Fruit fly (Drosophila melanogaster) whole organism, embryonic: ENCODE data around the gene Hou.

Experiments
- Abd-B ChIP-seq: fragments of 200-800 bp; sonication (Bioruptor generic); optimal IDR thresholded peaks from 2 replicates; lab custom pipeline; 2018; ENCODE audit warnings: missing biosample characterization, mild to moderate bottlenecking, missing genetic modification characterization, moderate library complexity
- C15 ChIP-seq: fragments of 200-800 bp; sonication (Bioruptor generic); IDR thresholded peaks from 3 replicates; pipeline ENCODE4 v1.3.6; 2022; ENCODE audit warnings: missing biosample characterization, missing genetic modification characterization
- CG1024 ChIP-seq: fragments of 200-800 bp; sonication (Bioruptor generic); IDR thresholded peaks from 2 replicates; pipeline ENCODE4 v1.3.6; 2022; ENCODE audit warnings: missing biosample characterization, missing genetic modification characterization
- CG10274 ChIP-seq: fragments of 200-800 bp; sonication (Bioruptor generic); optimal IDR thresholded peaks from 3 replicates; lab custom pipeline; 2017; ENCODE audit warnings: missing biosample characterization, mild to moderate bottlenecking, missing genetic modification characterization
- CG11247 ChIP-seq: fragments of 200-800 bp; sonication (Bioruptor generic); IDR thresholded peaks from 2 replicates; pipeline ENCODE4 v1.3.6; 2022; ENCODE audit warnings: missing biosample characterization, missing genetic modification characterization
- CG11456 ChIP-seq: fragments of 200-800 bp; sonication (Bioruptor generic); IDR thresholded peaks from 3 replicates; pipeline ENCODE4 v1.3.6; 2022; ENCODE audit warnings: missing biosample characterization, missing genetic modification characterization
- CG12299 ChIP-seq: fragments of 200-800 bp; sonication (Bioruptor generic); optimal IDR thresholded peaks from 2 replicates; lab custom pipeline; 2018; ENCODE audit warnings: missing biosample characterization, mild to moderate bottlenecking, missing genetic modification characterization
- CG14710 ChIP-seq: fragments of 200-800 bp; sonication (Bioruptor generic); optimal IDR thresholded peaks from 3 replicates; lab custom pipeline; 2019; ENCODE audit warnings: missing biosample characterization, mild to moderate bottlenecking, missing genetic modification characterization, moderate library complexity
- CG15514 ChIP-seq: fragments of 200-800 bp; sonication (Bioruptor generic); optimal IDR thresholded peaks from 3 replicates; lab custom pipeline; 2017; ENCODE audit warnings: missing biosample characterization, missing genetic modification characterization, mild to moderate bottlenecking, moderate library complexity, missing genetic modification reagents
- CG15601 ChIP-seq: fragments of 200-800 bp; sonication (Bioruptor generic); optimal IDR thresholded peaks from 3 replicates; lab custom pipeline; 2019; ENCODE audit warnings: missing biosample characterization, mild to moderate bottlenecking, missing genetic modification characterization, moderate library complexity
- CG1602 ChIP-seq: fragments of 200-800 bp; sonication (Bioruptor generic); optimal IDR thresholded peaks from 3 replicates; lab custom pipeline; 2016; ENCODE audit warnings: missing biosample characterization, missing genetic modification characterization
- CG16813 ChIP-seq: fragments of 200-800 bp; sonication (Bioruptor generic); IDR thresholded peaks from 3 replicates; pipeline ENCODE4 v1.3.6; 2022; ENCODE audit warnings: missing biosample characterization, missing genetic modification characterization; ENCODE audit not compliant: partially characterized antibody
- CG17359 ChIP-seq: fragments of 200-800 bp; sonication (Bioruptor generic); optimal IDR thresholded peaks from 3 replicates; lab custom pipeline; 2018; ENCODE audit warnings: missing biosample characterization, mild to moderate bottlenecking, missing genetic modification characterization, moderate library complexity
- CG17385 ChIP-seq: fragments of 200-800 bp; sonication (Bioruptor generic); optimal IDR thresholded peaks from 3 replicates; lab custom pipeline; 2018; ENCODE audit warnings: missing biosample characterization, mild to moderate bottlenecking, missing genetic modification characterization
- CG18011 ChIP-seq: fragments of 200-800 bp; sonication (Bioruptor generic); optimal IDR thresholded peaks from 2 replicates; lab custom pipeline; 2017; ENCODE audit warnings: missing biosample characterization, missing genetic modification characterization, mild to moderate bottlenecking, moderate library complexity, missing genotype
- CG2678 ChIP-seq: fragments of 200-800 bp; sonication (Bioruptor generic); optimal IDR thresholded peaks from 3 replicates; lab custom pipeline; 2019; ENCODE audit warnings: missing biosample characterization, mild to moderate bottlenecking, missing genetic modification characterization, moderate library complexity
- CG2712 ChIP-seq: fragments of 200-800 bp; optimal IDR thresholded peaks from 3 replicates; lab custom pipeline; 2019; ENCODE audit warnings: missing biosample characterization, mild to moderate bottlenecking, missing genetic modification characterization, moderate library complexity
- CG3065 ChIP-seq: fragments of 200-800 bp; sonication (Bioruptor generic); optimal IDR thresholded peaks from 2 replicates; lab custom pipeline; 2016; ENCODE audit warnings: missing biosample characterization, missing genetic modification characterization
- CG31388 ChIP-seq: fragments of 200-800 bp; sonication (Bioruptor generic); optimal IDR thresholded peaks from 2 replicates; lab custom pipeline; 2016; ENCODE audit warnings: missing biosample characterization, missing genetic modification characterization
- CG3726 ChIP-seq: fragments of 200-800 bp; sonication (Bioruptor generic); IDR thresholded peaks from 3 replicates; pipeline ENCODE4, ENCODE4 v1.3.6; 2022; ENCODE audit warnings: missing biosample characterization, missing genetic modification characterization
- CG4282 ChIP-seq: fragments of 200-800 bp; sonication (Bioruptor generic); optimal IDR thresholded peaks from 2 replicates; lab custom pipeline; 2016; ENCODE audit warnings: missing biosample characterization, missing genetic modification characterization
- CG4854 ChIP-seq: fragments of 200-800 bp; sonication (Bioruptor generic); optimal IDR thresholded peaks from 2 replicates; lab custom pipeline; 2016; ENCODE audit warnings: missing biosample characterization, missing genetic modification characterization, inconsistent platforms
- CG6254 ChIP-seq: fragments of 200-800 bp; sonication (Bioruptor generic); optimal IDR thresholded peaks from 3 replicates; lab custom pipeline; 2017; ENCODE audit warnings: mild to moderate bottlenecking, missing biosample characterization, missing genetic modification reagents, missing genetic modification characterization
- CG7556 ChIP-seq: fragments of 200-800 bp; sonication (Bioruptor generic); optimal IDR thresholded peaks from 2 replicates; lab custom pipeline; 2017; ENCODE audit warnings: missing biosample characterization, mild to moderate bottlenecking, missing genetic modification characterization
- CG7928 ChIP-seq: fragments of 200-800 bp; sonication (Bioruptor generic); optimal IDR thresholded peaks from 2 replicates; lab custom pipeline; 2017; ENCODE audit warnings: missing biosample characterization, mild to moderate bottlenecking, missing genetic modification characterization
- CG8924 ChIP-seq: fragments of 200-800 bp; optimal IDR thresholded peaks from 3 replicates; lab custom pipeline; 2019; ENCODE audit warnings: missing biosample characterization, mild to moderate bottlenecking, missing genetic modification characterization, moderate library complexity
- CG9727 ChIP-seq: fragments of 200-800 bp; sonication (Bioruptor generic); optimal IDR thresholded peaks from 3 replicates; lab custom pipeline; 2017; ENCODE audit warnings: missing biosample characterization, mild to moderate bottlenecking, missing genetic modification characterization
- Dbx ChIP-seq: fragments of 200-800 bp; sonication (Bioruptor generic); IDR thresholded peaks from 3 replicates; pipeline ENCODE4 v1.3.6; 2022; ENCODE audit warnings: missing biosample characterization, missing genetic modification characterization
- Dp ChIP-seq: fragments of 200-800 bp; sonication (Bioruptor generic); optimal IDR thresholded peaks from 2 replicates; lab custom pipeline; 2018; ENCODE audit warnings: missing biosample characterization, mild to moderate bottlenecking, missing genetic modification characterization, moderate library complexity
- Eip74EF ChIP-seq, 2 experiments: fragments of 200-800 bp in 1 of 2; fragments of >200 bp in 1 of 2; sonication (Bioruptor generic) in 1 of 2; optimal IDR thresholded peaks; 2 replicates each; lab custom pipeline; 2017 to 2019; ENCODE audit warnings: missing biosample characterization in 2 of 2, missing genetic modification characterization in 2 of 2, mild to moderate bottlenecking in 1 of 2, moderate library complexity in 1 of 2
- Fer1 ChIP-seq: fragments of 200-800 bp; sonication (Bioruptor generic); optimal IDR thresholded peaks from 2 replicates; lab custom pipeline; 2017; ENCODE audit warnings: missing biosample characterization, mild to moderate bottlenecking, missing genetic modification characterization
- HHEX ChIP-seq: fragments of 200-800 bp; sonication (Bioruptor generic); optimal IDR thresholded peaks from 3 replicates; lab custom pipeline; 2017; ENCODE audit warnings: missing biosample characterization, mild to moderate bottlenecking, missing genetic modification characterization, missing genetic modification reagents
- NC2α ChIP-seq: fragments of 200-800 bp; sonication (Bioruptor generic); optimal IDR thresholded peaks from 2 replicates; lab custom pipeline; 2016; ENCODE audit warnings: missing biosample characterization, missing genetic modification characterization
- Neu2 ChIP-seq: fragments of 200-800 bp; sonication (Bioruptor generic); optimal IDR thresholded peaks from 3 replicates; lab custom pipeline; 2016; ENCODE audit warnings: missing biosample characterization, missing genetic modification characterization, borderline replicate concordance
- NfI ChIP-seq: fragments of 200-800 bp; sonication (Bioruptor generic); optimal IDR thresholded peaks from 3 replicates; lab custom pipeline; 2018; ENCODE audit warnings: missing biosample characterization, mild to moderate bottlenecking, missing genetic modification characterization, moderate library complexity
- Poxn ChIP-seq: fragments of 200-800 bp; sonication (Bioruptor generic); IDR thresholded peaks from 2 replicates; pipeline ENCODE4 v1.3.6; 2022; ENCODE audit warnings: missing biosample characterization, missing genetic modification characterization
- Ptx1 ChIP-seq: fragments of 200-800 bp; sonication (Bioruptor generic); IDR thresholded peaks from 2 replicates; pipeline ENCODE4 v1.3.6; 2022; ENCODE audit warnings: missing biosample characterization, missing genetic modification characterization
- Side ChIP-seq: fragments of 200-800 bp; sonication (Bioruptor generic); optimal IDR thresholded peaks from 2 replicates; lab custom pipeline; 2016; ENCODE audit warnings: missing biosample characterization, missing genetic modification characterization
- Six4 ChIP-seq: fragments of 200-800 bp; sonication (Bioruptor generic); optimal IDR thresholded peaks from 2 replicates; lab custom pipeline; 2016; ENCODE audit warnings: missing biosample characterization, missing genetic modification characterization
- Xbp1 ChIP-seq: fragments of 200-800 bp; sonication (Bioruptor generic); optimal IDR thresholded peaks from 3 replicates; lab custom pipeline; 2016; ENCODE audit warnings: missing biosample characterization, mild to moderate bottlenecking, missing genetic modification characterization
- bcd ChIP-seq: fragments of 200-800 bp; sonication (Bioruptor generic); optimal IDR thresholded peaks from 2 replicates; lab custom pipeline; 2017; ENCODE audit warnings: missing biosample characterization, mild to moderate bottlenecking, missing genetic modification characterization
- ems ChIP-seq: fragments of 200-800 bp; sonication (Bioruptor generic); optimal IDR thresholded peaks from 3 replicates; lab custom pipeline; 2016; ENCODE audit warnings: missing biosample characterization, missing genetic modification characterization
- exex ChIP-seq: fragments of 200-800 bp; sonication (Bioruptor generic); optimal IDR thresholded peaks from 4 replicates; lab custom pipeline; 2018; ENCODE audit warnings: missing biosample characterization, mild to moderate bottlenecking, missing genetic modification characterization, moderate library complexity
- lilli ChIP-seq: fragments of 200-800 bp; sonication (Bioruptor generic); optimal IDR thresholded peaks from 3 replicates; lab custom pipeline; 2016; ENCODE audit warnings: missing biosample characterization, missing genetic modification characterization
- p53 ChIP-seq: fragments of 200-800 bp; sonication (Bioruptor generic); optimal IDR thresholded peaks from 2 replicates; lab custom pipeline; 2016; ENCODE audit warnings: missing biosample characterization, missing genetic modification characterization
- pb ChIP-seq: fragments of 200-800 bp; sonication (Bioruptor generic); optimal IDR thresholded peaks from 3 replicates; lab custom pipeline; 2016; ENCODE audit warnings: missing biosample characterization, missing genetic modification characterization
- sc ChIP-seq, 3 experiments: fragments of >200 bp in 2 of 3; fragments of 200-800 bp in 1 of 3; sonication (Bioruptor generic) in 1 of 3; optimal IDR thresholded peaks; 2 replicates in 2 of 3; 3 replicates in 1 of 3; lab custom pipeline; 2017; ENCODE audit warnings: mild to moderate bottlenecking in 1 of 3, missing biosample characterization in 1 of 3, missing genetic modification characterization in 1 of 3, missing genetic modification reagents in 1 of 3
- tna ChIP-seq: fragments of 200-800 bp; sonication (Bioruptor generic); IDR thresholded peaks from 2 replicates; pipeline ENCODE4 v1.3.6; 2022; ENCODE audit warnings: missing biosample characterization, missing genetic modification characterization; ENCODE audit not compliant: partially characterized antibody
- vvl ChIP-seq: fragments of 200-800 bp; sonication (Bioruptor generic); IDR thresholded peaks from 2 replicates; pipeline ENCODE4 v1.3.6; 2022; ENCODE audit warnings: missing biosample characterization, missing genetic modification characterization

The Hou gene

dm6 chrX:18644890-18645289, 5.4 kb downstream of the Hou start (continued):
- peak; percentile 78 for TF ChIP-seq HHEX (GFP tag; lab: Kevin White, UChicago)
- peak; percentile 88 for TF ChIP-seq lilli (GFP tag; lab: Kevin White, UChicago)
- TF ChIP-seq CG16813 (GFP tag; lab: Robert Waterston, UW) = no peak
- TF ChIP-seq CG12299 (tag; lab: Kevin White, UChicago) = peak; percentile 60
- peak; percentile 68 for TF ChIP-seq CG6254 (GFP tag; lab: Kevin White, UChicago)
- TF ChIP-seq CG7928 = peak; percentile 43
- no peak; the same call in 1 of the 2 replicates for TF ChIP-seq CG11247 (GFP tag; lab: Robert Waterston, UW)
- TF ChIP-seq ems (GFP tag; lab: Kevin White, UChicago) = peak; percentile 80
- TF ChIP-seq CG15601 (tag; lab: Kevin White, UChicago) = peak; percentile 81
- peak; percentile 85 for TF ChIP-seq CG17385 (GFP tag; lab: Kevin White, UChicago)
- no peak for TF ChIP-seq C15 (GFP tag; lab: Robert Waterston, UW)
- peak; percentile 49 for TF ChIP-seq CG18011 (GFP tag; lab: Kevin White, UChicago)
- TF ChIP-seq CG10274 = peak; percentile 69
- TF ChIP-seq exex (tag; lab: Kevin White, UChicago) = peak; percentile 67
- peak; percentile 84 for TF ChIP-seq vvl
- no peak for TF ChIP-seq CG4282 (GFP tag; lab: Kevin White, UChicago)
- TF ChIP-seq CG8924 (tag; lab: Kevin White, UChicago) = peak; percentile 87
- TF ChIP-seq pb (GFP tag; lab: Kevin White, UChicago) = no peak
- peak; percentile 66 for TF ChIP-seq CG14710
- TF ChIP-seq Ptx1 (GFP tag; lab: Robert Waterston, UW) = peak; percentile 81
- peak; percentile 76 for TF ChIP-seq Six4 (GFP tag; lab: Kevin White, UChicago)
- TF ChIP-seq CG2678 = peak; percentile 92
- peak; percentile 64; the same call in 2 of the 3 replicates for TF ChIP-seq Dbx (GFP tag; lab: Robert Waterston, UW)
- TF ChIP-seq Neu2 (GFP tag; lab: Kevin White, UChicago) = no peak
- TF ChIP-seq CG2712 (tag; lab: Kevin White, UChicago) = peak; percentile 85
- TF ChIP-seq NC2α (GFP tag; lab: Kevin White, UChicago) = peak; percentile 36
- peak; percentile 72 for TF ChIP-seq CG1602 (GFP tag; lab: Kevin White, UChicago)
- 0 out of 2 replicates have a peak, but pooled peaks have one; percentile 48 for TF ChIP-seq Poxn (GFP tag; lab: Robert Waterston, UW)
- peak; percentile 66 for TF ChIP-seq Side (GFP tag; lab: Kevin White, UChicago)
- no peak for TF ChIP-seq Abd-B (GFP tag; lab: Kevin White, UChicago)
- TF ChIP-seq Eip74EF (GFP tag; optimal IDR thresholded peaks at IDR 0.05; lab: Kevin White, UChicago) = peak in 1 of 2 experiments; percentile 25
- TF ChIP-seq CG1024 = 0 out of 2 replicates have a peak, but pooled peaks have one; percentile 38
- TF ChIP-seq p53 (GFP tag; lab: Kevin White, UChicago) = peak; percentile 1
- TF ChIP-seq Dp (GFP tag; lab: Kevin White, UChicago) = no peak
- TF ChIP-seq NfI (GFP tag; lab: Kevin White, UChicago) = peak; percentile 78
- peak; percentile 75 for TF ChIP-seq CG9727 (GFP tag; lab: Kevin White, UChicago)
- TF ChIP-seq CG3726 = no peak
- peak; percentile 77 for TF ChIP-seq bcd (GFP tag; lab: Kevin White, UChicago)
- TF ChIP-seq CG3065 = no peak
- peak; percentile 75 for TF ChIP-seq CG7556 (GFP tag; lab: Kevin White, UChicago)
- peak; percentile 72 for TF ChIP-seq CG11456 (GFP tag; lab: Robert Waterston, UW)
- TF ChIP-seq CG4854 = peak; percentile 56
- peak; percentile 90 for TF ChIP-seq Fer1 (GFP tag; lab: Kevin White, UChicago)
- no peak for TF ChIP-seq tna
- TF ChIP-seq sc (optimal IDR thresholded peaks at IDR 0.05; lab: Kevin White, UChicago) = no peak
- peak; percentile 65 for TF ChIP-seq sc (GFP tag; optimal IDR thresholded peaks at IDR 0.05; lab: Kevin White, UChicago)
- peak; percentile 76 for TF ChIP-seq CG15514 (GFP tag; lab: Kevin White, UChicago)
- TF ChIP-seq CG17359 (tag; lab: Kevin White, UChicago) = peak; percentile 90
- TF ChIP-seq CG31388 (GFP tag; lab: Kevin White, UChicago) = peak; percentile 35
- peak; percentile 85 for TF ChIP-seq Xbp1 (GFP tag; lab: Kevin White, UChicago)
